Worm (Caenorhabditis elegans) whole organism, late embryonic: Measurements from ENCODE around the gene str-185.
A peak's percentile ranks its signal among the peaks of the same experiment; 100 is the strongest.

Source experiments
- ama-1 ChIP-seq: fragments of 150-350 bp; optimal IDR thresholded peaks from 2 replicates; lab custom pipeline; 2014
- ceh-24 ChIP-seq: sonication (generic microtip); optimal IDR thresholded peaks from 2 replicates; lab custom pipeline; 2016; ENCODE audit warnings: mild to moderate bottlenecking, missing genetic modification characterization, missing compliant biosample characterization
- dmd-4 ChIP-seq: sonication (generic microtip); optimal IDR thresholded peaks from 2 replicates; lab custom pipeline; 2016; ENCODE audit warnings: borderline replicate concordance, missing genetic modification characterization, missing compliant biosample characterization
- dve-1 ChIP-seq: sonication (generic microtip); optimal IDR thresholded peaks from 2 replicates; lab custom pipeline; 2017; ENCODE audit warnings: antibody characterized with exemption, mild to moderate bottlenecking, missing genetic modification characterization, missing compliant biosample characterization
- pros-1 ChIP-seq: fragments of 150-350 bp; optimal IDR thresholded peaks from 2 replicates; lab custom pipeline; 2014; ENCODE audit warnings: missing biosample characterization, missing genetic modification reagents, missing genetic modification characterization
- unc-86 ChIP-seq: sonication (generic microtip); optimal IDR thresholded peaks from 2 replicates; lab custom pipeline; 2016; ENCODE audit warnings: missing genetic modification characterization, missing compliant biosample characterization

DNA sequence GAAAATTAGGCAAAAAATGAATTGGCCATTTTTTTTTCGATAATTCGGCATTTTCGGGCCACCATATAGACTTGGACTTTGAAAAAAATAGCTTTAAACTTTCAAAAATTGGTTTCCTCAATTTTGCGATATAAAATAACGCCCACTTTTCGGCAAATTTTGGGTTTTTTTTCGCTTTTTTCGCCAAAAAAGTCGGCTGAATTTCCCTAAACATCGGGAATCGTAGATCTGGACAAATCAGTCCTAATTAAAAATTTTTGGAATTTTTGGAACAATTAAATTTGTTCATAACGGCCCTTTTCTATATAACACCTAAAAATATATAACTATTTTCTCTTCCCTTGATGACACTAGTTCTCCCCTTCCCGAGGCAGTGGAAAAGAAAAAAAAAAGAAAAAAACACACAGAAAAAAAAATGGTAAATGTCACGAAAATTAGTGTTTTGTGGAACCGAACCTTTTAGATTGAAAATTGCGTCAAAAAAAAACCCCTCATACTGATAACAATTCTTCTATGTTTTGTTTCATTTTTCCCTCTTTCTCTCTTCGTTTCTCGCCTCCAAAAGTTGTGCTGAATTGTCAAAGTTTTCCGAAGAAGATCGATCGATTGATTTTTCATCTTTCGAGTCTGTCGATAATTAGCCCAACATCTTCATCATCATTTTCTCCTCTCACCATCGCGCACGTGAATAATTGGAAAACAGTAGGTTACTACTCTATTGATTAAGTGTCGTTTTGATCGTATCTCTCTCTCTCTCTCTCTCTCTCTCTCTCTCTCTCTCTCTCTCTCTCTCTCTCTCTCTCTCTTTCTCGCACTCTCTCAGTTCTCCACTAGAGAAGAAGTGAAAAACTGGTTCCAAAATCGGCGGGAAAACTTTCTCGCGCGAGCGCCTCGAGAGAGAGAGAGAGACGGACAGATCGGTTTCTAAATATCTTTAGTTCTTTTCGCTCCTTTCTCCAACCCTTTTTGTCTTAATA is 29.2 kb downstream of the str-185 start, which contains the start of gene Y24D9A.6:
- TF ChIP-seq ama-1 (lab: Kevin White, UChicago) (no peak), unc-86 (no peak), pros-1 (tag; lab: Kevin White, UChicago) (no peak), ceh-24 (tag; lab: Kevin White, UChicago) (no peak), dve-1 (tag; lab: Kevin White, UChicago) (peak; percentile 46), dmd-4 (tag; lab: Kevin White, UChicago) (no peak)
